Worm (Caenorhabditis elegans): ENCODE data around the gene lgc-16.

DNA sequence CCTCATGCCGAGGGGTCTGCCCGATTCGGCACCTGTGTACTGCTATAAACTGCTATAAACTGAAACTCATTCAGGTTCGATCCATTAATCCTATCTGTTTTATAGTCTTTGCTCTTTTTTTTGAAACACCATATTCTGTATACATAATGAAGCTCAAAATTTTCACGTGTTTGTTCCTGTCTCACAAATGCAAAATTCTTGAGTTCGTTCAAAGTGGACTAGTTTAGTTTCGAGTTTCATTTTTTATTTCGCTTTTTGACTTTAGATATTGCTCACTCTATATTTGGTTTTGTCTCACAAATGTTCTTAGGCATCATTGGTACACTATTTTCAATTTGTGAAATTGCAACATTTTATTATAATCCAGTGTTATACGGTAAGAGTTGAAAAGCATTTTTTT is 2.8 kb downstream of the lgc-16 start, which contains the start of gene lgc-17:
- TF ChIP-seq ama-1 (optimal IDR thresholded peaks at IDR 0.05), result no peak
- TF ChIP-seq tbx-37 (GFP tag; conservative IDR thresholded peaks at IDR 0.05), result no peak
- no peak for TF ChIP-seq pes-1 (GFP tag; IDR thresholded peaks at IDR 0.05)
- no peak for TF ChIP-seq tbx-11 (GFP tag; IDR thresholded peaks at IDR 0.05)
- no peak for TF ChIP-seq hmbx-1 (tag; optimal IDR thresholded peaks at IDR 0.05)
- no peak for TF ChIP-seq ceh-36 (tag; optimal IDR thresholded peaks at IDR 0.05)
- TF ChIP-seq flt-1 (GFP tag; IDR thresholded peaks at IDR 0.05), result no peak
- no peak for TF ChIP-seq sea-1 (GFP tag; conservative IDR thresholded peaks at IDR 0.05)
- no peak for TF ChIP-seq hnd-1 (tag; optimal IDR thresholded peaks at IDR 0.05)
- TF ChIP-seq scrt-1 (GFP tag; IDR thresholded peaks at IDR 0.05), result no peak
- no peak for TF ChIP-seq ceh-13 (GFP tag; optimal IDR thresholded peaks at IDR 0.05)
- no peak for TF ChIP-seq hmg-4 (GFP tag; optimal IDR thresholded peaks at IDR 0.05)
- TF ChIP-seq aly-1 (tag; optimal IDR thresholded peaks at IDR 0.05), result no peak
- TF ChIP-seq B0310.2 (tag; optimal IDR thresholded peaks at IDR 0.05), result no peak
